Fruit fly (Drosophila melanogaster) whole organism, prepupa: ENCODE data around the gene Clc.

Experiments
- Blimp-1 ChIP-seq: fragments of 200-800 bp; sonication (Bioruptor generic); optimal IDR thresholded peaks from 3 replicates; lab custom pipeline; 2017; ENCODE audit warnings: missing biosample characterization, missing genetic modification characterization, mild to moderate bottlenecking, moderate library complexity, missing genetic modification reagents
- CG6163 ChIP-seq: fragments of 200-800 bp; sonication (Bioruptor generic); IDR thresholded peaks from 3 replicates; pipeline ENCODE4 v1.3.6; 2022; ENCODE audit warnings: missing biosample characterization, missing genetic modification characterization
- CG6792 ChIP-seq: fragments of 200-800 bp; sonication (Bioruptor generic); optimal IDR thresholded peaks from 3 replicates; lab custom pipeline; 2016; ENCODE audit warnings: missing biosample characterization, missing genetic modification characterization
- CG8119 ChIP-seq: fragments of 200-800 bp; sonication (Bioruptor generic); IDR thresholded peaks from 3 replicates; pipeline ENCODE4 v1.3.6; 2022; ENCODE audit warnings: missing biosample characterization, missing genetic modification characterization
- Lpt ChIP-seq: fragments of 200-800 bp; sonication (Bioruptor generic); optimal IDR thresholded peaks from 3 replicates; lab custom pipeline; 2016; ENCODE audit warnings: missing biosample characterization, missing genetic modification characterization
- net ChIP-seq: fragments of 200-800 bp; sonication (Bioruptor generic); optimal IDR thresholded peaks from 3 replicates; lab custom pipeline; 2016; ENCODE audit warnings: missing biosample characterization, missing genetic modification characterization
- pdm3 ChIP-seq: fragments of 200-800 bp; sonication (Bioruptor generic); optimal IDR thresholded peaks from 3 replicates; lab custom pipeline; 2016; ENCODE audit warnings: missing biosample characterization, missing genetic modification characterization
- salr ChIP-seq, 2 experiments: fragments of 200-800 bp; sonication (Bioruptor generic); optimal IDR thresholded peaks; 3 replicates each; lab custom pipeline; 2016 to 2018; ENCODE audit warnings: missing biosample characterization in 2 of 2, missing genetic modification characterization in 2 of 2, mild to moderate bottlenecking in 1 of 2

DNA sequence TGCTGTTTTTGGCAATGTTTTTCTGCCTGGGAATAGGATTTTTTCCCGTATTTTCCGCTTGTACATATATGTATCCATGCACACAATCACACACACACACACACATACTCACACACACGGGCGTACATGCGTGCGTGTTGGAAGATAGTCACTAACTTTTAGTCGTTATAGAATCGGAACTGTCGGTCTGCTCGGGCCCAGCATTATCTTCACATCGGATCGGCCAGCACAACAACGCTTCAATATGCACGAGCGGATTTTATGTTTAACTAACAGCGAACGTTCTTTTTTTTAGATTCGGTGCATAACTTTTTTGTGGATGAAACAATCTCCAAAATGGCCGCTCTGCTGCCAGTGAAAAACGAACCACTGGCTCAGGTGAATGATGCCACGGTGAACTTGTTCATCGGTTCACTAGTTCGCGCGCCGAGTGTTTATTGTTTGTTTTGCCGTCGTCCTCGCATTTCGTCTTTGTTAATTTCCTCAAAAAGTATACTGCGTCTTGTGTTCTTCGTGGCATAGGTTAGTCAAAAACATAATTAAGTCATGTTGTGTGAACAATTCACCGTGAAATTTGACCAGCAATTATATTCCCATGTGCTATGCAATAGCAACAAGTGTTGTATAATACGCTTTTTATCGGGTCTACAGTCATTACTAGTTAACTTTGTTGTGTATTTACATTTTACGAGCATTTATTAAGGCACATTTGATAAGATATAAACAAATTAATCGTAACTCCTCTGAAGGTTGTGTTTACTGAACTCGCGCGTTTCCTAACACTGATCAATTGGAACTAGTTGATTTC lies 514 bp downstream of the Clc start, which contains the start of the genes CG6951 and CG17233:
- TF ChIP-seq Lpt (GFP tag; lab: Kevin White, UChicago) (no peak), Blimp-1 (GFP tag; lab: Kevin White, UChicago) (no peak), salr (GFP tag; optimal IDR thresholded peaks at IDR 0.05; lab: Kevin White, UChicago) (no peak), CG6163 (GFP tag; lab: Robert Waterston, UW) (no peak), net (GFP tag; lab: Kevin White, UChicago) (no peak), CG6792 (GFP tag; lab: Kevin White, UChicago) (no peak), pdm3 (no peak), CG8119 (no peak)
